Fruit fly (Drosophila melanogaster) whole organism, embryonic: ENCODE data around the gene CG15019.
A peak's percentile ranks its signal among the peaks of the same experiment; 100 is the strongest.

Experiments
- B-H1 ChIP-seq: fragments of 200-800 bp; sonication (Bioruptor generic); IDR thresholded peaks from 3 replicates; pipeline ENCODE4 v1.3.6; 2022; ENCODE audit warnings: missing biosample characterization, missing genetic modification characterization
- CG10274 ChIP-seq: fragments of 200-800 bp; sonication (Bioruptor generic); optimal IDR thresholded peaks from 3 replicates; lab custom pipeline; 2017; ENCODE audit warnings: missing biosample characterization, mild to moderate bottlenecking, missing genetic modification characterization
- CG10565 ChIP-seq: fragments of 200-800 bp; sonication (Bioruptor generic); optimal IDR thresholded peaks from 3 replicates; lab custom pipeline; 2016; ENCODE audit warnings: missing biosample characterization, mild to moderate bottlenecking, missing genetic modification characterization
- CG11695 ChIP-seq: fragments of 200-800 bp; sonication (Bioruptor generic); IDR thresholded peaks from 3 replicates; pipeline ENCODE4 v1.3.6; 2022; ENCODE audit warnings: missing biosample characterization, missing genetic modification characterization
- CG11723 ChIP-seq: fragments of 200-800 bp; sonication (Bioruptor generic); optimal IDR thresholded peaks from 2 replicates; lab custom pipeline; 2017; ENCODE audit warnings: missing biosample characterization, mild to moderate bottlenecking, missing genetic modification characterization
- CG13775 ChIP-seq: fragments of 200-800 bp; sonication (Bioruptor generic); optimal IDR thresholded peaks from 3 replicates; lab custom pipeline; 2017; ENCODE audit warnings: missing biosample characterization, mild to moderate bottlenecking, missing genetic modification characterization
- CG15073 ChIP-seq: fragments of 200-800 bp; sonication (Bioruptor generic); optimal IDR thresholded peaks from 2 replicates; lab custom pipeline; 2016; ENCODE audit warnings: missing biosample characterization, missing genetic modification characterization
- CG17328 ChIP-seq: fragments of 200-800 bp; sonication (Bioruptor generic); IDR thresholded peaks from 2 replicates; pipeline ENCODE4 v1.3.6; 2022; ENCODE audit warnings: missing biosample characterization, missing genetic modification characterization
- CG17568 ChIP-seq: fragments of 200-800 bp; sonication (Bioruptor generic); optimal IDR thresholded peaks from 2 replicates; lab custom pipeline; 2018; ENCODE audit warnings: missing biosample characterization, mild to moderate bottlenecking, missing genetic modification characterization, moderate library complexity
- CG18599 ChIP-seq: fragments of 200-800 bp; sonication (Bioruptor generic); optimal IDR thresholded peaks from 3 replicates; lab custom pipeline; 2017; ENCODE audit warnings: missing biosample characterization, missing genetic modification characterization, mild to moderate bottlenecking, moderate library complexity, missing genetic modification reagents
- CG2116 ChIP-seq: fragments of 200-800 bp; sonication (Bioruptor generic); optimal IDR thresholded peaks from 3 replicates; lab custom pipeline; 2018; ENCODE audit warnings: missing biosample characterization, mild to moderate bottlenecking, missing genetic modification characterization
- CG3163 ChIP-seq: fragments of 200-800 bp; sonication (Bioruptor generic); optimal IDR thresholded peaks from 3 replicates; lab custom pipeline; 2016; ENCODE audit warnings: missing biosample characterization, missing genetic modification characterization
- CG3407 ChIP-seq: fragments of 200-800 bp; sonication (Bioruptor generic); optimal IDR thresholded peaks from 2 replicates; lab custom pipeline; 2018; ENCODE audit warnings: missing biosample characterization, mild to moderate bottlenecking, missing genetic modification characterization
- CG3847 ChIP-seq: fragments of 200-800 bp; sonication (Bioruptor generic); IDR thresholded peaks from 2 replicates; pipeline ENCODE4 v1.3.6; 2022; ENCODE audit warnings: missing biosample characterization, missing genetic modification characterization
- CG6175 ChIP-seq: fragments of 200-800 bp; sonication (Bioruptor generic); IDR thresholded peaks from 3 replicates; pipeline ENCODE4 v1.3.6; 2022; ENCODE audit warnings: missing biosample characterization, missing genetic modification characterization
- CG6765 ChIP-seq: fragments of 200-800 bp; sonication (Bioruptor generic); optimal IDR thresholded peaks from 3 replicates; lab custom pipeline; 2017; ENCODE audit warnings: missing biosample characterization, mild to moderate bottlenecking, missing genetic modification characterization
- CG7271 ChIP-seq: fragments of 200-800 bp; sonication (Bioruptor generic); optimal IDR thresholded peaks from 2 replicates; lab custom pipeline; 2018; ENCODE audit warnings: missing biosample characterization, mild to moderate bottlenecking, missing genetic modification characterization, moderate library complexity
- CG7556 ChIP-seq: fragments of 200-800 bp; sonication (Bioruptor generic); optimal IDR thresholded peaks from 2 replicates; lab custom pipeline; 2017; ENCODE audit warnings: missing biosample characterization, mild to moderate bottlenecking, missing genetic modification characterization
- CG7963 ChIP-seq: fragments of 200-800 bp; sonication (Bioruptor generic); IDR thresholded peaks from 3 replicates; pipeline ENCODE4 v1.3.6; 2022; ENCODE audit warnings: missing biosample characterization, missing genetic modification characterization; ENCODE audit not compliant: partially characterized antibody
- CG9932 ChIP-seq: fragments of 200-800 bp; sonication (Bioruptor generic); IDR thresholded peaks from 2 replicates; pipeline ENCODE4 v1.3.6; 2022; ENCODE audit warnings: missing biosample characterization, missing genetic modification characterization
- Dbx ChIP-seq: fragments of 200-800 bp; sonication (Bioruptor generic); IDR thresholded peaks from 3 replicates; pipeline ENCODE4 v1.3.6; 2022; ENCODE audit warnings: missing biosample characterization, missing genetic modification characterization
- ERR ChIP-seq: fragments of 200-800 bp; sonication (Bioruptor generic); optimal IDR thresholded peaks from 2 replicates; lab custom pipeline; 2016; ENCODE audit warnings: missing biosample characterization, missing genetic modification characterization
- HLH4C ChIP-seq: fragments of 200-800 bp; sonication (Bioruptor generic); IDR thresholded peaks from 3 replicates; pipeline ENCODE4 v1.3.6; 2022; ENCODE audit warnings: missing biosample characterization, missing genetic modification characterization; ENCODE audit not compliant: partially characterized antibody
- HmgD ChIP-seq: fragments of 200-800 bp; sonication (Bioruptor generic); optimal IDR thresholded peaks from 3 replicates; lab custom pipeline; 2016; ENCODE audit warnings: missing biosample characterization, missing genetic modification characterization
- Ptx1 ChIP-seq: fragments of 200-800 bp; sonication (Bioruptor generic); IDR thresholded peaks from 2 replicates; pipeline ENCODE4 v1.3.6; 2022; ENCODE audit warnings: missing biosample characterization, missing genetic modification characterization
- Rx ChIP-seq: fragments of 200-800 bp; sonication (Bioruptor generic); IDR thresholded peaks from 2 replicates; pipeline ENCODE4 v1.3.6; 2022; ENCODE audit warnings: missing biosample characterization, missing genetic modification characterization
- Tbp ChIP-seq: fragments of >200 bp; optimal IDR thresholded peaks from 2 replicates; lab custom pipeline; 2018; ENCODE audit warnings: missing biosample characterization, missing genetic modification characterization
- ac ChIP-seq: fragments of 200-800 bp; sonication (Bioruptor generic); optimal IDR thresholded peaks from 3 replicates; lab custom pipeline; 2017; ENCODE audit warnings: missing biosample characterization, mild to moderate bottlenecking, missing genetic modification characterization
- ase ChIP-seq: fragments of 200-800 bp; sonication (Bioruptor generic); IDR thresholded peaks from 3 replicates; pipeline ENCODE4 v1.3.6; 2022; ENCODE audit warnings: missing biosample characterization, missing genetic modification characterization
- bowl ChIP-seq: fragments of 200-800 bp; sonication (Bioruptor generic); IDR thresholded peaks from 2 replicates; pipeline ENCODE4 v1.3.6; 2022; ENCODE audit warnings: missing biosample characterization, missing genetic modification characterization
- chinmo ChIP-seq: fragments of 200-800 bp; sonication (Bioruptor generic); IDR thresholded peaks from 4 replicates; pipeline ENCODE4 v1.3.6; 2022; ENCODE audit warnings: missing biosample characterization, missing genetic modification characterization; ENCODE audit not compliant: partially characterized antibody
- ci ChIP-seq: fragments of 200-800 bp; sonication (Bioruptor generic); IDR thresholded peaks from 3 replicates; pipeline ENCODE4 v1.3.6; 2022; ENCODE audit warnings: missing biosample characterization, missing genetic modification characterization
- disco-r ChIP-seq: fragments of 200-800 bp; sonication (Bioruptor generic); optimal IDR thresholded peaks from 2 replicates; lab custom pipeline; 2016; ENCODE audit warnings: missing biosample characterization, missing genetic modification characterization
- gem ChIP-seq: fragments of 200-800 bp; sonication (Bioruptor generic); optimal IDR thresholded peaks from 2 replicates; lab custom pipeline; 2019; ENCODE audit warnings: missing biosample characterization, mild to moderate bottlenecking, missing genetic modification characterization, moderate library complexity
- gfzf ChIP-seq: fragments of 200-800 bp; sonication (Bioruptor generic); optimal IDR thresholded peaks from 2 replicates; lab custom pipeline; 2016; ENCODE audit warnings: missing biosample characterization, mild to moderate bottlenecking, missing genetic modification characterization, moderate library complexity
- hth ChIP-seq: fragments of >200 bp; optimal IDR thresholded peaks from 2 replicates; lab custom pipeline; 2017; ENCODE audit warnings: inconsistent platforms
- jigr1 ChIP-seq: fragments of 200-800 bp; sonication (Bioruptor generic); IDR thresholded peaks from 3 replicates; pipeline ENCODE4 v1.3.6; 2022; ENCODE audit warnings: missing biosample characterization, missing genetic modification characterization
- mirr ChIP-seq: fragments of 200-800 bp; sonication (Bioruptor generic); optimal IDR thresholded peaks from 3 replicates; lab custom pipeline; 2018; ENCODE audit warnings: missing biosample characterization, mild to moderate bottlenecking, missing genetic modification characterization
- mld ChIP-seq: fragments of 200-800 bp; sonication (Bioruptor generic); IDR thresholded peaks from 3 replicates; pipeline ENCODE4 v1.3.6; 2022; ENCODE audit warnings: missing biosample characterization, missing genetic modification characterization; ENCODE audit not compliant: partially characterized antibody
- nerfin-2 ChIP-seq: fragments of 200-800 bp; sonication (Bioruptor generic); IDR thresholded peaks from 2 replicates; pipeline ENCODE4 v1.3.6; 2022; ENCODE audit warnings: missing biosample characterization, missing genetic modification characterization; ENCODE audit not compliant: partially characterized antibody
- org-1 ChIP-seq: fragments of 200-800 bp; sonication (Bioruptor generic); optimal IDR thresholded peaks from 2 replicates; lab custom pipeline; 2017; ENCODE audit warnings: missing biosample characterization, missing genetic modification characterization
- pfk ChIP-seq: fragments of 200-800 bp; sonication (Bioruptor generic); optimal IDR thresholded peaks from 2 replicates; lab custom pipeline; 2018; ENCODE audit warnings: missing biosample characterization, mild to moderate bottlenecking, missing genetic modification characterization, moderate library complexity
- repo ChIP-seq: fragments of 200-800 bp; sonication (Bioruptor generic); optimal IDR thresholded peaks from 2 replicates; lab custom pipeline; 2016; ENCODE audit warnings: missing biosample characterization, missing genetic modification characterization
- stwl ChIP-seq: fragments of 200-800 bp; sonication (Bioruptor generic); optimal IDR thresholded peaks from 3 replicates; lab custom pipeline; 2018; ENCODE audit warnings: missing biosample characterization, mild to moderate bottlenecking, missing genetic modification characterization, moderate library complexity
- tin ChIP-seq: fragments of 200-800 bp; sonication (Bioruptor generic); optimal IDR thresholded peaks from 3 replicates; lab custom pipeline; 2016; ENCODE audit warnings: missing biosample characterization, missing genetic modification characterization
- trh ChIP-seq: fragments of 200-800 bp; sonication (Bioruptor generic); optimal IDR thresholded peaks from 2 replicates; lab custom pipeline; 2016; ENCODE audit warnings: missing biosample characterization, missing genetic modification characterization
- twi ChIP-seq: fragments of 200-800 bp; optimal IDR thresholded peaks from 2 replicates; lab custom pipeline; 2019; ENCODE audit warnings: missing biosample characterization, mild to moderate bottlenecking, missing genetic modification characterization, moderate library complexity
- tx ChIP-seq: fragments of 200-800 bp; sonication (Bioruptor generic); optimal IDR thresholded peaks from 2 replicates; lab custom pipeline; 2016; ENCODE audit warnings: missing biosample characterization, missing genetic modification characterization
- z ChIP-seq: fragments of 200-800 bp; sonication (Bioruptor generic); IDR thresholded peaks from 3 replicates; pipeline ENCODE4 v1.3.6; 2022; ENCODE audit warnings: missing biosample characterization, missing genetic modification characterization
- zen2 ChIP-seq: fragments of 200-800 bp; sonication (Bioruptor generic); IDR thresholded peaks from 3 replicates; pipeline ENCODE4 v1.3.6; 2022; ENCODE audit warnings: missing biosample characterization, missing genetic modification characterization; ENCODE audit not compliant: partially characterized antibody

Gene CG15019

DNA sequence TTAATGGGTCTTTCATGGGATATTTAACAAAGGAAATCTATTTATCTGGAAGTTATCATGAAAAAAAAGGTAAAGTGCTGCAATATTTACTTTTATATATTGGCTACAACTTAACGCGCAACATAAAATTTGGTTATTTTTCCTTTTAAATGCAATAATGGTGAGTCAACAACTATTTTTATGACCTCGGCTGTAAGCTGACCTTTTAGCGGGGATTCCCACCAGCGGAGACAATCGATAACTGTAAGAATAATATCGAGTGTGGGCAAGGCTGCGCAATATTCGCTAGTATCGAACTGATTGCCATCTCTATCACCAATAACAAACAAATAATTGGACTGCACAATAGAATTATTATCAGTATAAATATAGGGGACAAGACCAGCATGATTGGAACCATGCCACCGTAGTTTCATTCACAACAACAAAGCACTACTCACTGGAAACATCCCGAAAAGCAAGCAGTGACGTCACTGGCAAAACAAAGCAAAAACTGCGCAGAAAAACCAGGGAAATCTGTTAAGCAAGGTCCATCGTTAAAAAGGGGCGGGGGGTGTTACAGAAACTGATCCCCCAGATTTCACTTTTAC lies 2.6 kb downstream of the CG15019 start, which contains the start of gene Syx17 (continued):
- TF ChIP-seq CG10274 (GFP tag; lab: Kevin White, UChicago) (no peak), jigr1 (GFP tag; lab: Robert Waterston, UW) (no peak), CG7271 (tag; lab: Kevin White, UChicago) (peak; percentile 23), mld (GFP tag; lab: Robert Waterston, UW) (peak; percentile 79), Ptx1 (GFP tag; lab: Robert Waterston, UW) (peak; percentile 35), CG6175 (no peak), ERR (GFP tag; lab: Kevin White, UChicago) (peak; percentile 40), ac (GFP tag; lab: Kevin White, UChicago) (no peak), twi (peak; percentile 19), zen2 (peak; percentile 80), mirr (GFP tag; lab: Kevin White, UChicago) (peak; percentile 53), gem (peak; percentile 68), CG18599 (peak; percentile 44), CG9932 (GFP tag; lab: Robert Waterston, UW) (peak; percentile 83), CG15073 (no peak), CG13775 (GFP tag; lab: Kevin White, UChicago) (peak; percentile 38), ase (peak; percentile 40; the same call in 1 of the 3 replicates), ci (GFP tag; lab: Robert Waterston, UW) (peak; percentile 72), gfzf (GFP tag; lab: Kevin White, UChicago) (peak; percentile 42), tin (GFP tag; lab: Kevin White, UChicago) (peak; percentile 62), CG7963 (GFP tag; lab: Robert Waterston, UW) (peak; percentile 84), tx (GFP tag; lab: Kevin White, UChicago) (peak; percentile 55), CG6765 (GFP tag; lab: Kevin White, UChicago) (peak; percentile 51), z (GFP tag; lab: Robert Waterston, UW) (no peak), CG11695 (GFP tag; lab: Robert Waterston, UW) (peak; percentile 48; the same call in 1 of the 3 replicates), Dbx (GFP tag; lab: Robert Waterston, UW) (peak; percentile 83; the same call in 2 of the 3 replicates), bowl (no peak), pfk (no peak), chinmo (peak; percentile 81; the same call in 1 of the 4 replicates), trh (peak; percentile 23), HLH4C (peak; percentile 85), repo (GFP tag; lab: Kevin White, UChicago) (peak; percentile 53), Tbp (no peak), CG10565 (GFP tag; lab: Kevin White, UChicago) (no peak), hth (lab: Kevin White, UChicago) (no peak), CG7556 (GFP tag; lab: Kevin White, UChicago) (peak; percentile 47), CG17568 (GFP tag; lab: Kevin White, UChicago) (peak; percentile 24), disco-r (no peak), CG3407 (GFP tag; lab: Kevin White, UChicago) (no peak), HmgD (peak; percentile 41), CG2116 (GFP tag; lab: Kevin White, UChicago) (peak; percentile 86), CG3847 (GFP tag; lab: Robert Waterston, UW) (peak; percentile 47), CG17328 (0 out of 2 replicates have a peak, but pooled peaks have one; percentile 42), B-H1 (GFP tag; lab: Robert Waterston, UW) (no peak), org-1 (GFP tag; lab: Kevin White, UChicago) (no peak), Rx (GFP tag; lab: Robert Waterston, UW) (no peak), nerfin-2 (GFP tag; lab: Robert Waterston, UW) (peak; percentile 85), stwl (peak; percentile 90), CG11723 (GFP tag; lab: Kevin White, UChicago) (peak; percentile 20), CG3163 (peak; percentile 48)
